Fruit fly (Drosophila melanogaster) whole organism, prepupa: ENCODE results near the gene CG40006.

ENCODE experiments used
- CG16779 ChIP-seq: fragments of 200-800 bp; sonication (Bioruptor generic); optimal IDR thresholded peaks from 3 replicates; lab custom pipeline; 2017; ENCODE audit warnings: missing biosample characterization, mild to moderate bottlenecking, missing genetic modification characterization
- CG6854 ChIP-seq: fragments of 200-800 bp; sonication (Bioruptor generic); optimal IDR thresholded peaks from 2 replicates; lab custom pipeline; 2017; ENCODE audit warnings: missing biosample characterization, mild to moderate bottlenecking, missing genetic modification characterization
- CG8119 ChIP-seq: fragments of 200-800 bp; sonication (Bioruptor generic); IDR thresholded peaks from 3 replicates; pipeline ENCODE4 v1.3.6; 2022; ENCODE audit warnings: missing biosample characterization, missing genetic modification characterization
- Eip75B ChIP-seq: fragments of 200-800 bp; sonication (Bioruptor generic); optimal IDR thresholded peaks from 3 replicates; lab custom pipeline; 2016; ENCODE audit warnings: missing biosample characterization, missing genetic modification characterization
- Gug ChIP-seq: fragments of 200-800 bp; sonication (Bioruptor generic); IDR thresholded peaks from 2 replicates; pipeline ENCODE4 v1.3.6; 2022; ENCODE audit warnings: missing biosample characterization, missing genetic modification characterization
- OdsH ChIP-seq: fragments of 200-800 bp; sonication (Bioruptor generic); optimal IDR thresholded peaks from 3 replicates; lab custom pipeline; 2016; ENCODE audit warnings: missing biosample characterization, missing genetic modification characterization
- Sox102F ChIP-seq: fragments of 200-800 bp; sonication (Bioruptor generic); optimal IDR thresholded peaks from 2 replicates; lab custom pipeline; 2016; ENCODE audit warnings: missing biosample characterization, mild to moderate bottlenecking, missing genetic modification characterization
- dsx ChIP-seq: fragments of 200-800 bp; optimal IDR thresholded peaks from 3 replicates; lab custom pipeline; 2019; ENCODE audit warnings: missing biosample characterization, mild to moderate bottlenecking, missing genetic modification characterization, moderate library complexity; ENCODE audit not compliant: poor library complexity, severe bottlenecking
- pdm3 ChIP-seq: fragments of 200-800 bp; sonication (Bioruptor generic); optimal IDR thresholded peaks from 3 replicates; lab custom pipeline; 2016; ENCODE audit warnings: missing biosample characterization, missing genetic modification characterization
- spab ChIP-seq: fragments of 200-800 bp; sonication (Bioruptor generic); optimal IDR thresholded peaks from 2 replicates; lab custom pipeline; 2017; ENCODE audit warnings: missing biosample characterization, mild to moderate bottlenecking, missing genetic modification characterization, missing genetic modification reagents
- vri ChIP-seq: fragments of 200-800 bp; sonication (Bioruptor generic); optimal IDR thresholded peaks from 3 replicates; lab custom pipeline; 2016; ENCODE audit warnings: missing biosample characterization, mild to moderate bottlenecking, missing genetic modification characterization

- TF ChIP-seq Gug (no peak), spab (GFP tag; lab: Kevin White, UChicago) (no peak), Eip75B (GFP tag; lab: Kevin White, UChicago) (no peak), vri (GFP tag; lab: Kevin White, UChicago) (no peak), CG8119 (GFP tag; lab: Robert Waterston, UW) (no peak), pdm3 (GFP tag; lab: Kevin White, UChicago) (no peak), dsx (GFP tag; lab: Kevin White, UChicago) (peak; percentile 85), CG16779 (tag; lab: Kevin White, UChicago) (no peak), OdsH (GFP tag; lab: Kevin White, UChicago) (no peak), CG6854 (no peak), Sox102F (GFP tag; lab: Kevin White, UChicago) (no peak)
Measured at dm6 chr2L:22756281-22756680, at the start of gene CG40006.
